Fruit fly (Drosophila melanogaster): ENCODE measurements around the gene CG3987.

Gene CG3987

DNA sequence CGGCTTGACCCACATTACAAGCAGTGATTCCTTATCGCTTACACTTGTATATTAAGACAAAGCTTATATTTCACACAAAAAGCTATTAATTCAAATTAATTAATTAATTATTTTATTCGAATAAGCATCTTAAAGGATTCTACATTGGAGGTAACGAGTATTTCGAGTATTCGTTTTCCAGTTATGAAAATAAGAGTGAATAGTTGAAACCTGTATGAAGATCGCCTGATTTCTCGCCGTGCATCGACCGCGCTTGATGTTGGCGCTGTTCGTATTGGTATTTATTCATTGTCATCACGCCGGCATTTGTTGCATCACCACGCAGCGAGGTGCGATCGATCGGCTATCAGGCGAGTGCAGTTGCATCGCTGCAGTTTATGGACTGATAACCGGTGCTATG is 5.7 kb downstream of the CG3987 start (continued):
- TF ChIP-seq CG10543 (GFP tag; optimal IDR thresholded peaks at IDR 0.05) = no peak
- TF ChIP-seq CG30020 (tag; optimal IDR thresholded peaks at IDR 0.05) = no peak
- peak; percentile 55 for TF ChIP-seq CG15269 (tag; optimal IDR thresholded peaks at IDR 0.05)
- peak; percentile 23 for TF ChIP-seq fd96Cb (tag; optimal IDR thresholded peaks at IDR 0.05)
- no peak for TF ChIP-seq sim (GFP tag; IDR thresholded peaks at IDR 0.05)
- peak; percentile 48; the same call in 1 of the 2 replicates for TF ChIP-seq CG32772 (GFP tag; IDR thresholded peaks at IDR 0.05)
- no peak for TF ChIP-seq wdn (GFP tag; IDR thresholded peaks at IDR 0.05)
- TF ChIP-seq CG2875 (GFP tag; optimal IDR thresholded peaks at IDR 0.05) = peak; percentile 47
- peak; percentile 11 for TF ChIP-seq az2 (GFP tag; optimal IDR thresholded peaks at IDR 0.05)
- no peak for TF ChIP-seq CG12769 (tag; optimal IDR thresholded peaks at IDR 0.05)
- peak; percentile 37; the same call in 1 of the 2 replicates for TF ChIP-seq sisA (GFP tag; IDR thresholded peaks at IDR 0.05)
- TF ChIP-seq ci (GFP tag; IDR thresholded peaks at IDR 0.05) = peak; percentile 80; the same call in 2 of the 3 replicates
- TF ChIP-seq MESR4 (GFP tag; optimal IDR thresholded peaks at IDR 0.05) = no peak
- TF ChIP-seq psq (GFP tag; optimal IDR thresholded peaks at IDR 0.05) = no peak
- peak; percentile 61; the same call in 1 of the 3 replicates for TF ChIP-seq tgo (GFP tag; IDR thresholded peaks at IDR 0.05)
- no peak for TF ChIP-seq tio (GFP tag; optimal IDR thresholded peaks at IDR 0.05)
- no peak for TF ChIP-seq NC2α (GFP tag; optimal IDR thresholded peaks at IDR 0.05)
- no peak for TF ChIP-seq CG8359 (GFP tag; optimal IDR thresholded peaks at IDR 0.05; ENCODE audit: borderline replicate concordance)
- TF ChIP-seq h (optimal IDR thresholded peaks at IDR 0.05) = no peak
- TF ChIP-seq row (GFP tag; IDR thresholded peaks at IDR 0.05) = peak; percentile 82
- no peak for TF ChIP-seq ERR (GFP tag; optimal IDR thresholded peaks at IDR 0.05)
- no peak for TF ChIP-seq Sry-δ (GFP tag; optimal IDR thresholded peaks at IDR 0.05)
- no peak for TF ChIP-seq CG7928 (GFP tag; optimal IDR thresholded peaks at IDR 0.05)
- TF ChIP-seq ash1 (GFP tag; optimal IDR thresholded peaks at IDR 0.05) = no peak
- peak; percentile 53; the same call in 1 of the 2 replicates for TF ChIP-seq Atf6 (GFP tag; IDR thresholded peaks at IDR 0.05)
- TF ChIP-seq Tbp (GFP tag; optimal IDR thresholded peaks at IDR 0.05) = no peak
- TF ChIP-seq danr (GFP tag; IDR thresholded peaks at IDR 0.05) = no peak
- TF ChIP-seq CG12104 (GFP tag; optimal IDR thresholded peaks at IDR 0.05) = no peak
- no peak for TF ChIP-seq E2f1 (GFP tag; IDR thresholded peaks at IDR 0.05)
- TF ChIP-seq ftz-f1 (GFP tag; optimal IDR thresholded peaks at IDR 0.05) = peak; percentile 20
- no peak for TF ChIP-seq Atf-2 (GFP tag; optimal IDR thresholded peaks at IDR 0.05)
- TF ChIP-seq CG1024 (GFP tag; IDR thresholded peaks at IDR 0.05) = no peak
- no peak for TF ChIP-seq CG10147 (GFP tag; optimal IDR thresholded peaks at IDR 0.05)
- TF ChIP-seq BtbVII (GFP tag; optimal IDR thresholded peaks at IDR 0.05) = no peak
- TF ChIP-seq CG16779 (GFP tag; IDR thresholded peaks at IDR 0.05) = no peak
- TF ChIP-seq Bdp1 (GFP tag; optimal IDR thresholded peaks at IDR 0.05) = no peak
- no peak for TF ChIP-seq CG7987 (GFP tag; optimal IDR thresholded peaks at IDR 0.05)
- TF ChIP-seq BEAF-32 (GFP tag; optimal IDR thresholded peaks at IDR 0.05) = no peak
- no peak for TF ChIP-seq CG11093 (GFP tag; IDR thresholded peaks at IDR 0.05)
- no peak for TF ChIP-seq CG17568 (GFP tag; optimal IDR thresholded peaks at IDR 0.05)
- TF ChIP-seq CG1647 (GFP tag; optimal IDR thresholded peaks at IDR 0.05) = no peak
- peak; percentile 26 for TF ChIP-seq ewg (GFP tag; optimal IDR thresholded peaks at IDR 0.05)
- no peak for TF ChIP-seq dan (GFP tag; IDR thresholded peaks at IDR 0.05)
- TF ChIP-seq CG12219 (GFP tag; optimal IDR thresholded peaks at IDR 0.05) = peak; percentile 16
- no peak for TF ChIP-seq CG34224 (GFP tag; IDR thresholded peaks at IDR 0.05; ENCODE audit: partially characterized antibody)
- TF ChIP-seq Nf-YA (GFP tag; IDR thresholded peaks at IDR 0.05) = no peak
- peak; percentile 13 for TF ChIP-seq nerfin-1 (tag; optimal IDR thresholded peaks at IDR 0.05)
- peak; percentile 40; the same call in 1 of the 3 replicates for TF ChIP-seq croc (GFP tag; conservative IDR thresholded peaks at IDR 0.05)
- TF ChIP-seq ken (GFP tag; IDR thresholded peaks at IDR 0.05) = no peak
- no peak for TF ChIP-seq Dll (GFP tag; IDR thresholded peaks at IDR 0.05; ENCODE audit: partially characterized antibody)
- no peak for TF ChIP-seq Max (GFP tag; optimal IDR thresholded peaks at IDR 0.05)
- no peak for TF ChIP-seq Lpt (GFP tag; optimal IDR thresholded peaks at IDR 0.05)

Measured in whole organism, embryonic.